Worm (Caenorhabditis elegans) whole organism, L4 larva: ENCODE results near the gene F48F7.6.

Source experiments
- F37D6.2 ChIP-seq: sonication (generic microtip); optimal IDR thresholded peaks from 2 replicates; lab custom pipeline; 2016; ENCODE audit warnings: mild to moderate bottlenecking, missing genetic modification characterization, missing compliant biosample characterization
- aly-2 ChIP-seq: sonication (generic microtip); optimal IDR thresholded peaks from 2 replicates; lab custom pipeline; 2018; ENCODE audit warnings: missing biosample characterization, missing genetic modification characterization
- ceh-20 ChIP-seq: fragments of 200-800 bp; sonication (Bioruptor generic); IDR thresholded peaks from 2 replicates; pipeline ENCODE4 v1.3.6; 2022; ENCODE audit warnings: missing genetic modification reagents, missing genetic modification characterization, missing compliant biosample characterization
- hmg-1.1 ChIP-seq: fragments of 200-800 bp; sonication (Bioruptor generic); IDR thresholded peaks from 2 replicates; pipeline ENCODE4 v1.3.6; 2022; ENCODE audit warnings: missing genetic modification reagents, missing genetic modification characterization, missing compliant biosample characterization
- lin-13 ChIP-seq: fragments of 150-350 bp; optimal IDR thresholded peaks from 2 replicates; lab custom pipeline; 2014; ENCODE audit warnings: missing biosample characterization, missing genetic modification reagents, missing genetic modification characterization
- mdt-29 ChIP-seq: fragments of 200-800 bp; sonication (Bioruptor generic); IDR thresholded peaks from 2 replicates; pipeline ENCODE4 v1.3.6; 2022; ENCODE audit warnings: missing genetic modification reagents, missing genetic modification characterization, missing compliant biosample characterization
- nhr-25 ChIP-seq: sonication (generic microtip); optimal IDR thresholded peaks from 2 replicates; lab custom pipeline; 2017; ENCODE audit warnings: missing genetic modification characterization, mild to moderate bottlenecking, missing compliant biosample characterization, antibody characterized with exemption, moderate library complexity, borderline replicate concordance; ENCODE audit not compliant: insufficient read depth
- php-3 ChIP-seq: fragments of 200-800 bp; sonication (Bioruptor generic); IDR thresholded peaks from 2 replicates; pipeline ENCODE4 v1.3.6; 2022; ENCODE audit warnings: missing genetic modification reagents, missing genetic modification characterization, missing compliant biosample characterization
- saeg-2 ChIP-seq: fragments of 200-800 bp; sonication (Bioruptor generic); IDR thresholded peaks from 2 replicates; pipeline ENCODE4 v1.3.6; 2022; ENCODE audit warnings: missing genetic modification reagents, missing genetic modification characterization, missing compliant biosample characterization

ce11 chrX:13959383-13959782 lies 18.2 kb upstream of the F48F7.6 start:
- TF ChIP-seq hmg-1.1 (no peak), saeg-2 (GFP tag; lab: Robert Waterston, UW) (no peak), php-3 (GFP tag; lab: Robert Waterston, UW) (0 out of 2 replicates have a peak, but pooled peaks have one; percentile 29), lin-13 (GFP tag; lab: Kevin White, UChicago) (no peak), mdt-29 (GFP tag; lab: Robert Waterston, UW) (no peak), F37D6.2 (tag; lab: Kevin White, UChicago) (no peak), aly-2 (tag; lab: Kevin White, UChicago) (no peak), ceh-20 (GFP tag; lab: Robert Waterston, UW) (no peak), nhr-25 (no peak)
